Worm (Caenorhabditis elegans): ENCODE measurements around the gene thn-2.

The thn-2 gene

DNA sequence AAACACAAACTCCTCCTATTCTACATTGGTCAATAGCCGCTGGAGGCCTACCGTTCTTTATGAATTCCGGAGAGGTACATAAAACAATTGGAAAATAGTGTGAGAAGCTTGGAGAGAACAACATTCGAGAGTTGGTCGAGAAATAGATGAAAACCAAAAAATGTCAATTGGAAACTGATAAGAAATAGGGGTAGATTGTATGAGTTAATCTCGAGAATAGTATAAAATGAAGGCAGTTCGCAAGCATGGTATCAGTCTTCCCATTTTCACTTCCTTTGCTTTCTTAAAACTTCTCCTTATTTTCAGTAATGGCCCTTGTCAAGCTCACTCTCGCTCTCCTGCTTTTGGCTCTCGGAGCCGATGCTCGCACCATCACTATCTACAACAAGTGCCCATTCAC, at the start of gene thn-2:
Gene thn-2 (plus strand): TSS at position 307 of the 400 bp plus-strand sequence.
- TF ChIP-seq madf-10 (tag; optimal IDR thresholded peaks at IDR 0.05) (no peak), aptf-2 (GFP tag; conservative IDR thresholded peaks at IDR 0.05) (no peak), nhr-80 (tag; optimal IDR thresholded peaks at IDR 0.05) (peak; percentile 71), dox-1 (GFP tag; IDR thresholded peaks at IDR 0.05) (peak; percentile 25; the same call in 1 of the 2 replicates)

DNA sequence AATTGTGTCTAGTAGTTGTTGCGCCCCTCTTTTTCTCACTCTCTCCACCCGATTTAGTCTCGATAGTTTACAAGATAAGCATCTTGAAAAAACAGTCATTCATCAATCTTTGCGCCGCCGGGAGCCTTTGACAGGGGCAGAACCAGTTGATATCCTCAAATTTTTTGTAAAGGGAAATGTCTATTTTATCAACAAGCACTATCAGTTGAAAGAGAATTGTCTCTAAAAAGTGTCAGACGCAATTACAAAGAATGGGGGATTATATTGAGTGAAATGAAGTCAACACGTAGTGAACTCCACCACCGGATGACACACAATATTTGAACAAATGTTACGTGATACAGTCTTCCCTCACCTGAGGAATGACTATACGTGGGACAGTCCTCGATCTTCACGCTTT, 48.8 kb upstream of the thn-2 start:
- TF ChIP-seq snpc-1.3 (tag; optimal IDR thresholded peaks at IDR 0.05; ENCODE audit: insufficient read depth) (no peak), madf-10 (tag; optimal IDR thresholded peaks at IDR 0.05) (no peak), nhr-80 (tag; optimal IDR thresholded peaks at IDR 0.05) (peak; percentile 73), F33H1.4 (GFP tag; IDR thresholded peaks at IDR 0.05) (no peak), B0035.1 (tag; optimal IDR thresholded peaks at IDR 0.05) (no peak), lir-1 (GFP tag; conservative IDR thresholded peaks at IDR 0.05) (no peak), hlh-26 (GFP tag; conservative IDR thresholded peaks at IDR 0.05) (no peak), ztf-25 (GFP tag; IDR thresholded peaks at IDR 0.05) (no peak), dpff-1 (tag; optimal IDR thresholded peaks at IDR 0.05) (no peak), nhr-90 (tag; optimal IDR thresholded peaks at IDR 0.05) (no peak), dox-1 (GFP tag; IDR thresholded peaks at IDR 0.05) (peak; percentile 29; the same call in 1 of the 2 replicates), sdz-38 (tag; optimal IDR thresholded peaks at IDR 0.05) (no peak), ceh-91 (GFP tag; IDR thresholded peaks at IDR 0.05) (no peak), zim-3 (tag; optimal IDR thresholded peaks at IDR 0.05) (no peak), madf-6 (GFP tag; IDR thresholded peaks at IDR 0.05) (0 out of 2 replicates have a peak, but pooled peaks have one; percentile 1), aptf-2 (GFP tag; conservative IDR thresholded peaks at IDR 0.05) (no peak), let-526 (GFP tag; IDR thresholded peaks at IDR 0.05) (no peak), hmg-1.2 (GFP tag; IDR thresholded peaks at IDR 0.05) (0 out of 2 replicates have a peak, but pooled peaks have one; percentile 4), T07F8.4 (tag; optimal IDR thresholded peaks at IDR 0.05) (no peak), nfya-2 (GFP tag; IDR thresholded peaks at IDR 0.05) (no peak), Y95B8A.8 (GFP tag; IDR thresholded peaks at IDR 0.05) (no peak)

DNA sequence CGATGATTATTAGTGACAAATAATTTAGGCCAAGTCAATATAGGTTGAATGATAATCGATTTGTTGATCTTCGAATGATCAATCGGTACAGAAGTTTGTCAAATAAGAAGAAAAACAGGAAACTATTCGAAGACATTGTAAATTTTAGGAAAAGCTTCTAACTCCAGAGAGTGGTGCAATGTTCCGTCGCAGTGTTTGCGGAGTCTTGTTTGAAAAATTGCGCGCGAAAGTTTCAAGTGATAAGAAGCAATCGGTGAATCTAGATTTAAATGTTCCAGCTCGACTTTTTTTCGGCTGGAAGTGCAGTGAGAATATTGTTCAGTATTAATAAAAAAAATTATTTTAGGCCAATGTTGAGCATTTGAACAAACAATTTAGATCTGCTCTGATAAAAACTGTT, 48.3 kb upstream of the thn-2 start:
- TF ChIP-seq lin-35 (GFP tag; optimal IDR thresholded peaks at IDR 0.05) (peak in 1 of 3 experiments; percentile 25), efl-1 (GFP tag; optimal IDR thresholded peaks at IDR 0.05) (peak; percentile 37), lin-54 (GFP tag; optimal IDR thresholded peaks at IDR 0.05) (peak; percentile 26), B0019.2 (GFP tag; conservative IDR thresholded peaks at IDR 0.05) (0 out of 2 replicates have a peak, but pooled peaks have one; percentile 18), hmg-20 (GFP tag; IDR thresholded peaks at IDR 0.05) (no peak)

DNA sequence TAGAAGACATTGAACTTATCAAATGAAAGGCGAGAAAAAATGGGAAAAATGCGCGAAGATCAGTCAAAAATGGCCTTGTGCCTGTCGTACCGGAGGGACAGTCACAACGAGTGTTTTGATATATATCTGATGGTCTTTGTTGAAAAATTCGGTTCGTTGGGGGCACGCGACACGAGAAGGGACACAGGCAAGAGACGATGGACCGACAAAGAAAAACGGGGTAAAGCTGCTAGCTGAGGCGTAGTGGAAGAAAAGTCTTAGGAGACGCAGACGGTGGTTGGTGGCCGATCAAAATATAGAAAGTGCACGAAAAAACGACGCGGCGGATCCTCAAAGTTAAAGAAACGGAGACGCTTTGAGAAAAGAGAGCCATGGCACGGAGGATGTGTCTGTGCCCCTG, 47.7 kb upstream of the thn-2 start:
- TF ChIP-seq hrde-1 (tag; optimal IDR thresholded peaks at IDR 0.05; ENCODE audit: borderline replicate concordance) (no peak), zfh-2 (GFP tag; conservative IDR thresholded peaks at IDR 0.05) (peak; percentile 74), ceh-79 (tag; optimal IDR thresholded peaks at IDR 0.05) (no peak), cebp-1 (GFP tag; IDR thresholded peaks at IDR 0.05) (no peak), cebp-1 (tag; optimal IDR thresholded peaks at IDR 0.05) (peak; percentile 41), hmg-1.2 (GFP tag; IDR thresholded peaks at IDR 0.05) (peak; percentile 18; the same call in 1 of the 2 replicates), cebp-2 (GFP tag; IDR thresholded peaks at IDR 0.05) (peak; percentile 80; the same call in 1 of the 2 replicates), lin-54 (GFP tag; optimal IDR thresholded peaks at IDR 0.05) (no peak), D2030.7 (GFP tag; IDR thresholded peaks at IDR 0.05) (0 out of 2 replicates have a peak, but pooled peaks have one; percentile 22), sdz-38 (tag; optimal IDR thresholded peaks at IDR 0.05) (no peak), Y53F4B.3 (GFP tag; IDR thresholded peaks at IDR 0.05) (no peak), dpl-1 (GFP tag; optimal IDR thresholded peaks at IDR 0.05) (no peak), madf-6 (GFP tag; IDR thresholded peaks at IDR 0.05) (no peak), let-526 (GFP tag; IDR thresholded peaks at IDR 0.05) (no peak), nhr-80 (tag; optimal IDR thresholded peaks at IDR 0.05) (peak; percentile 25), attf-5 (GFP tag; optimal IDR thresholded peaks at IDR 0.05) (peak; percentile 10), dox-1 (GFP tag; IDR thresholded peaks at IDR 0.05) (no peak), nfyb-1 (GFP tag; IDR thresholded peaks at IDR 0.05) (0 out of 2 replicates have a peak, but pooled peaks have one; percentile 29), ztf-22 (GFP tag; optimal IDR thresholded peaks at IDR 0.05) (no peak)
